Fruit fly (Drosophila melanogaster) whole organism, embryonic: ENCODE data around the gene ND-39.

Experiments
- CG10274 ChIP-seq: fragments of 200-800 bp; sonication (Bioruptor generic); optimal IDR thresholded peaks from 3 replicates; lab custom pipeline; 2017; ENCODE audit warnings: missing biosample characterization, mild to moderate bottlenecking, missing genetic modification characterization
- CG11085 ChIP-seq: fragments of 200-800 bp; sonication (Bioruptor generic); IDR thresholded peaks from 2 replicates; pipeline ENCODE4 v1.3.6; 2022; ENCODE audit warnings: missing biosample characterization, missing genetic modification characterization
- CG2712 ChIP-seq: fragments of 200-800 bp; optimal IDR thresholded peaks from 3 replicates; lab custom pipeline; 2019; ENCODE audit warnings: missing biosample characterization, mild to moderate bottlenecking, missing genetic modification characterization, moderate library complexity
- CG6791 ChIP-seq: fragments of 200-800 bp; sonication (Bioruptor generic); IDR thresholded peaks from 3 replicates; pipeline ENCODE4 v1.3.6; 2022; ENCODE audit warnings: missing biosample characterization, missing genetic modification characterization; ENCODE audit not compliant: partially characterized antibody
- Hmr ChIP-seq: fragments of 200-800 bp; sonication (Bioruptor generic); optimal IDR thresholded peaks from 3 replicates; lab custom pipeline; 2017; ENCODE audit warnings: mild to moderate bottlenecking, missing biosample characterization, missing genetic modification reagents, missing genetic modification characterization
- Taf1 ChIP-seq: fragments of 200-800 bp; sonication (Bioruptor generic); IDR thresholded peaks from 2 replicates; pipeline ENCODE4 v1.3.6; 2022; ENCODE audit warnings: missing biosample characterization, missing genetic modification characterization
- dysf ChIP-seq: fragments of 200-800 bp; sonication (Bioruptor generic); IDR thresholded peaks from 3 replicates; pipeline ENCODE4 v1.3.6; 2022; ENCODE audit warnings: missing biosample characterization, missing genetic modification characterization
- luna ChIP-seq: fragments of 200-800 bp; sonication (Bioruptor generic); optimal IDR thresholded peaks from 2 replicates; lab custom pipeline; 2016; ENCODE audit warnings: missing biosample characterization, missing genetic modification characterization
- oc ChIP-seq: fragments of 200-800 bp; sonication (Bioruptor generic); optimal IDR thresholded peaks from 2 replicates; lab custom pipeline; 2018; ENCODE audit warnings: missing biosample characterization, mild to moderate bottlenecking, missing genetic modification characterization, moderate library complexity
- row ChIP-seq: fragments of 200-800 bp; sonication (Bioruptor generic); IDR thresholded peaks from 3 replicates; pipeline ENCODE4 v1.3.6; 2022; ENCODE audit warnings: missing biosample characterization, missing genetic modification characterization
- tx ChIP-seq: fragments of 200-800 bp; sonication (Bioruptor generic); optimal IDR thresholded peaks from 2 replicates; lab custom pipeline; 2016; ENCODE audit warnings: missing biosample characterization, missing genetic modification characterization

- TF ChIP-seq CG2712 (tag; lab: Kevin White, UChicago): no peak
- no peak for TF ChIP-seq oc (tag; lab: Kevin White, UChicago)
- no peak for TF ChIP-seq dysf
- TF ChIP-seq CG6791 (GFP tag; lab: Robert Waterston, UW): peak; percentile 24; the same call in 1 of the 3 replicates
- TF ChIP-seq Hmr (GFP tag; lab: Kevin White, UChicago): no peak
- no peak; the same call in 2 of the 3 replicates for TF ChIP-seq row (GFP tag; lab: Robert Waterston, UW)
- no peak for TF ChIP-seq CG10274 (GFP tag; lab: Kevin White, UChicago)
- TF ChIP-seq CG11085 (GFP tag; lab: Robert Waterston, UW): no peak
- no peak for TF ChIP-seq tx (GFP tag; lab: Kevin White, UChicago)
- no peak for TF ChIP-seq Taf1 (GFP tag; lab: Robert Waterston, UW)
- no peak for TF ChIP-seq luna (GFP tag; lab: Kevin White, UChicago)
These were observed 49.1 kb upstream of the ND-39 start for dm6 chr3L:20442674-20443313.
